Fruit fly (Drosophila melanogaster) whole organism, embryonic: ENCODE results near the gene CG34417.

ENCODE experiments used
- ATbp ChIP-seq: fragments of 200-800 bp; sonication (Bioruptor generic); optimal IDR thresholded peaks from 2 replicates; lab custom pipeline; 2017; ENCODE audit warnings: missing biosample characterization, mild to moderate bottlenecking, missing genetic modification characterization, missing genetic modification reagents
- CG34224 ChIP-seq: fragments of 200-800 bp; sonication (Bioruptor generic); IDR thresholded peaks from 3 replicates; pipeline ENCODE4 v1.3.6; 2022; ENCODE audit warnings: missing biosample characterization, missing genetic modification characterization; ENCODE audit not compliant: partially characterized antibody
- CG6254 ChIP-seq: fragments of 200-800 bp; sonication (Bioruptor generic); optimal IDR thresholded peaks from 3 replicates; lab custom pipeline; 2017; ENCODE audit warnings: mild to moderate bottlenecking, missing biosample characterization, missing genetic modification reagents, missing genetic modification characterization
- CG7271 ChIP-seq: fragments of 200-800 bp; sonication (Bioruptor generic); optimal IDR thresholded peaks from 2 replicates; lab custom pipeline; 2018; ENCODE audit warnings: missing biosample characterization, mild to moderate bottlenecking, missing genetic modification characterization, moderate library complexity
- CG8089 ChIP-seq: fragments of 200-800 bp; sonication (Bioruptor generic); optimal IDR thresholded peaks from 3 replicates; lab custom pipeline; 2016; ENCODE audit warnings: missing biosample characterization, missing genetic modification characterization
- Elba2 ChIP-seq: fragments of 200-800 bp; sonication (Bioruptor generic); optimal IDR thresholded peaks from 3 replicates; lab custom pipeline; 2016; ENCODE audit warnings: missing biosample characterization, missing genetic modification characterization
- Hey ChIP-seq: fragments of 200-800 bp; sonication (Bioruptor generic); optimal IDR thresholded peaks from 3 replicates; lab custom pipeline; 2018; ENCODE audit warnings: missing biosample characterization, mild to moderate bottlenecking, missing genetic modification characterization
- ap ChIP-seq: fragments of 200-800 bp; sonication (Bioruptor generic); IDR thresholded peaks from 2 replicates; pipeline ENCODE4 v1.3.6; 2022; ENCODE audit warnings: missing biosample characterization, missing genetic modification characterization
- psq ChIP-seq: fragments of 200-800 bp; sonication (Bioruptor generic); optimal IDR thresholded peaks from 2 replicates; lab custom pipeline; 2017; ENCODE audit warnings: missing biosample characterization, missing genetic modification characterization
- sug ChIP-seq: fragments of 200-800 bp; optimal IDR thresholded peaks from 2 replicates; lab custom pipeline; 2019; ENCODE audit warnings: missing biosample characterization, mild to moderate bottlenecking, missing genetic modification characterization, moderate library complexity
- zfh2 ChIP-seq: fragments of 200-800 bp; sonication (Bioruptor generic); optimal IDR thresholded peaks from 2 replicates; lab custom pipeline; 2016; ENCODE audit warnings: missing biosample characterization, missing genetic modification characterization

DNA sequence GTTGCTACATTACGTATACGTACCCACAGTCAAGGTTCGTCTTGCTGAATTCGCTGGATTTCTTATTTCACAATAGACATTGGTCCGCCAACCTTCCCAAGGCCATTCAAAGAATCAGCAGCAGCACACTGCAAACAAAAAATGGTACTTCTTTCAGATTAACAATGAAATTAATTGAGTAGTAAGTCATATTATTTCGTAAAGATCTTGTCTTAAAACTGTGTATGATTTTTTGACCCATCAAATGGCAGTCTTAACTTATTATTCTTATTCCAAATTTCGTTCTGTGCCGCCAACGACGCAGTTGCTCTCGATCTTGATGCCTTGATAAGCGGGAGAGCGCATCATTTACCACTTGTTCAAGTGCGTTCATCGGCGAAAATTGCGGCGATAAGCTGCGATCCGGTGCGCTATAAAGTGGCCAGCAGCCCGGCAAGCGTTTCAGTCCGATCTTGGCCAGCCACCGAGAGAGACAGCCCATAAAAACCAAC lies 12.0 kb upstream of the CG34417 start, which contains the start of gene Agxt:
- no peak for TF ChIP-seq zfh2 (GFP tag; lab: Kevin White, UChicago)
- no peak for TF ChIP-seq CG6254 (GFP tag; lab: Kevin White, UChicago)
- TF ChIP-seq Elba2 (GFP tag; lab: Kevin White, UChicago): no peak
- no peak for TF ChIP-seq CG7271
- TF ChIP-seq CG34224 (GFP tag; lab: Robert Waterston, UW): no peak
- TF ChIP-seq sug (tag; lab: Kevin White, UChicago): no peak
- TF ChIP-seq psq (GFP tag; lab: Kevin White, UChicago): no peak
- TF ChIP-seq ap (GFP tag; lab: Robert Waterston, UW): no peak
- no peak for TF ChIP-seq ATbp (GFP tag; lab: Kevin White, UChicago)
- TF ChIP-seq Hey (tag; lab: Kevin White, UChicago): no peak
- TF ChIP-seq CG8089 (GFP tag; lab: Kevin White, UChicago): no peak
